Worm (Caenorhabditis elegans) whole organism, early embryonic: ENCODE results near the gene K08B4.7.

Experiments
- B0310.2 ChIP-seq: sonication (generic microtip); optimal IDR thresholded peaks from 2 replicates; lab custom pipeline; 2016; ENCODE audit warnings: mild to moderate bottlenecking, missing genetic modification characterization, missing compliant biosample characterization
- F13C5.2 ChIP-seq: sonication (generic microtip); optimal IDR thresholded peaks from 2 replicates; lab custom pipeline; 2017; ENCODE audit warnings: mild to moderate bottlenecking, missing genetic modification characterization, inconsistent platforms, missing compliant biosample characterization
- aly-1 ChIP-seq: sonication (generic microtip); optimal IDR thresholded peaks from 2 replicates; lab custom pipeline; 2016; ENCODE audit warnings: missing genetic modification characterization, missing compliant biosample characterization
- ama-1 ChIP-seq: fragments of 150-350 bp; optimal IDR thresholded peaks from 2 replicates; lab custom pipeline; 2014
- ceh-13 ChIP-seq: fragments of 200-800 bp; sonication (Bioruptor generic); optimal IDR thresholded peaks from 2 replicates; lab custom pipeline; 2018; ENCODE audit warnings: mild to moderate bottlenecking, missing genetic modification characterization, missing compliant biosample characterization
- ceh-36 ChIP-seq: sonication (generic microtip); optimal IDR thresholded peaks from 2 replicates; lab custom pipeline; 2016; ENCODE audit warnings: missing genetic modification characterization, inconsistent platforms, missing compliant biosample characterization
- flt-1 ChIP-seq: fragments of 200-800 bp; sonication (Bioruptor generic); IDR thresholded peaks from 2 replicates; pipeline ENCODE4 v1.3.6; 2022; ENCODE audit warnings: missing genetic modification characterization, missing compliant biosample characterization
- hmbx-1 ChIP-seq: sonication (generic microtip); optimal IDR thresholded peaks from 2 replicates; lab custom pipeline; 2016; ENCODE audit warnings: mild to moderate bottlenecking, missing genetic modification characterization, missing compliant biosample characterization
- hmg-4 ChIP-seq: fragments of 200-800 bp; sonication (Bioruptor generic); optimal IDR thresholded peaks from 2 replicates; lab custom pipeline; 2018; ENCODE audit warnings: mild to moderate bottlenecking, missing genetic modification characterization, missing compliant biosample characterization
- hnd-1 ChIP-seq: sonication (generic microtip); optimal IDR thresholded peaks from 2 replicates; lab custom pipeline; 2016; ENCODE audit warnings: missing genetic modification characterization, missing compliant biosample characterization
- pes-1 ChIP-seq: fragments of 200-800 bp; sonication (Bioruptor generic); IDR thresholded peaks from 2 replicates; pipeline ENCODE4 v1.3.6; 2022; ENCODE audit warnings: missing genetic modification reagents, missing genetic modification characterization, missing compliant biosample characterization
- scrt-1 ChIP-seq: fragments of 200-800 bp; sonication (Bioruptor generic); IDR thresholded peaks from 2 replicates; pipeline ENCODE4 v1.3.6; 2022; ENCODE audit warnings: missing genetic modification characterization, missing compliant biosample characterization
- tbx-37 ChIP-seq: fragments of 200-800 bp; sonication (Bioruptor generic); conservative IDR thresholded peaks from 2 replicates; pipeline ENCODE4 v1.3.6; 2022; ENCODE audit warnings: missing genetic modification reagents, missing genetic modification characterization, missing compliant biosample characterization

ce11 chrIV:6079925-6080324 is 12.3 kb downstream of the K08B4.7 start, which contains the start of gene ugt-19:
- TF ChIP-seq ama-1 (lab: Kevin White, UChicago) (no peak), pes-1 (no peak), flt-1 (no peak), aly-1 (tag; lab: Kevin White, UChicago) (no peak), hmbx-1 (tag; lab: Kevin White, UChicago) (no peak), ceh-36 (tag; lab: Kevin White, UChicago) (no peak), ceh-13 (GFP tag; lab: Kevin White, UChicago) (no peak), scrt-1 (GFP tag; lab: Robert Waterston, UW) (no peak), B0310.2 (tag; lab: Kevin White, UChicago) (no peak), hmg-4 (GFP tag; lab: Kevin White, UChicago) (no peak), tbx-37 (no peak), F13C5.2 (no peak), hnd-1 (tag; lab: Kevin White, UChicago) (no peak)
